Fruit fly (Drosophila melanogaster) whole organism, pupa: Measurements from ENCODE around the gene CG43731.

Source experiments
- CG10348 ChIP-seq: fragments of 200-800 bp; sonication (Bioruptor generic); IDR thresholded peaks from 2 replicates; pipeline ENCODE4 v1.3.6; 2022; ENCODE audit warnings: missing biosample characterization, missing genetic modification characterization
- CG12605 ChIP-seq: fragments of 200-800 bp; sonication (Bioruptor generic); IDR thresholded peaks from 2 replicates; pipeline ENCODE4 v1.3.6; 2022; ENCODE audit warnings: missing biosample characterization, missing genetic modification characterization
- CG13204 ChIP-seq: fragments of 200-800 bp; sonication (Bioruptor generic); optimal IDR thresholded peaks from 2 replicates; lab custom pipeline; 2018; ENCODE audit warnings: missing biosample characterization, mild to moderate bottlenecking, missing genetic modification characterization, moderate library complexity
- CG14655 ChIP-seq: fragments of 200-800 bp; sonication (Bioruptor generic); optimal IDR thresholded peaks from 3 replicates; lab custom pipeline; 2017; ENCODE audit warnings: mild to moderate bottlenecking, missing biosample characterization, missing genetic modification reagents, missing genetic modification characterization
- CG17806 ChIP-seq: fragments of 200-800 bp; sonication (Bioruptor generic); optimal IDR thresholded peaks from 2 replicates; lab custom pipeline; 2018; ENCODE audit warnings: missing biosample characterization, mild to moderate bottlenecking, missing genetic modification characterization, moderate library complexity
- CG34367 ChIP-seq: fragments of 200-800 bp; sonication (Bioruptor generic); optimal IDR thresholded peaks from 2 replicates; lab custom pipeline; 2018; ENCODE audit warnings: missing biosample characterization, mild to moderate bottlenecking, missing genetic modification characterization
- CG4496 ChIP-seq: fragments of 200-800 bp; sonication (Bioruptor generic); IDR thresholded peaks from 3 replicates; pipeline ENCODE4 v1.3.6; 2022; ENCODE audit warnings: missing biosample characterization, missing genetic modification characterization
- CG8159 ChIP-seq: fragments of 200-800 bp; sonication (Bioruptor generic); optimal IDR thresholded peaks from 3 replicates; lab custom pipeline; 2018; ENCODE audit warnings: missing biosample characterization, mild to moderate bottlenecking, missing genetic modification characterization, moderate library complexity
- CG8301 ChIP-seq: fragments of 200-800 bp; sonication (Bioruptor generic); optimal IDR thresholded peaks from 2 replicates; lab custom pipeline; 2018; ENCODE audit warnings: missing biosample characterization, mild to moderate bottlenecking, missing genetic modification characterization
- CG9948 ChIP-seq: fragments of 200-800 bp; sonication (Bioruptor generic); optimal IDR thresholded peaks from 2 replicates; lab custom pipeline; 2018; ENCODE audit warnings: missing biosample characterization, mild to moderate bottlenecking, missing genetic modification characterization, moderate library complexity
- D1 ChIP-seq: fragments of 200-800 bp; sonication (Bioruptor generic); optimal IDR thresholded peaks from 2 replicates; lab custom pipeline; 2018; ENCODE audit warnings: missing biosample characterization, mild to moderate bottlenecking, missing genetic modification characterization, moderate library complexity
- EcR ChIP-seq: fragments of 200-800 bp; sonication (Bioruptor generic); optimal IDR thresholded peaks from 3 replicates; lab custom pipeline; 2019; ENCODE audit warnings: missing biosample characterization, missing genetic modification characterization, mild to moderate bottlenecking, moderate library complexity, missing genetic modification reagents
- Ets98B ChIP-seq: fragments of 200-800 bp; sonication (Bioruptor generic); IDR thresholded peaks from 2 replicates; pipeline ENCODE4 v1.3.6; 2022; ENCODE audit warnings: missing biosample characterization, missing genetic modification characterization
- Pif1A ChIP-seq: fragments of 200-800 bp; sonication (Bioruptor generic); optimal IDR thresholded peaks from 3 replicates; lab custom pipeline; 2016; ENCODE audit warnings: missing biosample characterization, missing genetic modification characterization
- Pif1B ChIP-seq: fragments of 200-800 bp; sonication (Bioruptor generic); optimal IDR thresholded peaks from 3 replicates; lab custom pipeline; 2016; ENCODE audit warnings: missing biosample characterization, missing genetic modification characterization
- Snoo ChIP-seq: fragments of 200-800 bp; sonication (Bioruptor generic); optimal IDR thresholded peaks from 3 replicates; lab custom pipeline; 2017; ENCODE audit warnings: missing biosample characterization, mild to moderate bottlenecking, missing genetic modification characterization, inconsistent platforms
- fd96Ca ChIP-seq: fragments of 200-800 bp; sonication (Bioruptor generic); IDR thresholded peaks from 3 replicates; pipeline ENCODE4 v1.3.6; 2022; ENCODE audit warnings: missing biosample characterization, missing genetic modification characterization
- gl ChIP-seq: fragments of 200-800 bp; sonication (Bioruptor generic); optimal IDR thresholded peaks from 2 replicates; lab custom pipeline; 2018; ENCODE audit warnings: missing biosample characterization, mild to moderate bottlenecking, missing genetic modification characterization
- rn ChIP-seq: fragments of 200-800 bp; sonication (Bioruptor generic); IDR thresholded peaks from 2 replicates; pipeline ENCODE4 v1.3.6; 2022; ENCODE audit warnings: missing biosample characterization, missing genetic modification characterization

The CG43731 gene

DNA sequence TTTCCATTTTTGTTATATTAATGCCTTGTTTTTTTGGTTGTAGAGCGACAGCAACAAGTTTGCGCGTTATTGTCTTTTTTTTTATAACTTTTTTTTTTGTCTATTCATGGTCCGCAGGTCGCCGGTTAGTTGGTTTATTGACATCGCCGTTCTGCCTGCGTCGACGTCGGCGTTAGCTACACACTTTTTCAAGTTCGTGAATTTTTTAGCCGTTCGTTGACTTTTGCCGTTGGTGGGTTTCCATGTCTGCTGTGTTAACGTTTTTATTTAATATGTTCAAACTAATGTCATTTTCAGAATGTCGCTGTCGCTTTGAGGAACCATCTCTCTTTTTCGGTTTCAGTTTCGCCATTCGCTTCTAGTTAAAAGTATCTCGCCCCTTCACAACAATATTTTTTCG lies 44.8 kb downstream of the CG43731 start:
- TF ChIP-seq CG34367 (tag; lab: Kevin White, UChicago): no peak
- no peak for TF ChIP-seq gl (tag; lab: Kevin White, UChicago)
- TF ChIP-seq CG17806 (tag; lab: Kevin White, UChicago): no peak
- no peak for TF ChIP-seq CG8159 (tag; lab: Kevin White, UChicago)
- TF ChIP-seq CG8301 (tag; lab: Kevin White, UChicago): no peak
- no peak for TF ChIP-seq CG10348
- no peak for TF ChIP-seq EcR (GFP tag; lab: Kevin White, UChicago)
- no peak for TF ChIP-seq CG9948 (tag; lab: Kevin White, UChicago)
- no peak for TF ChIP-seq D1 (tag; lab: Kevin White, UChicago)
- TF ChIP-seq CG14655 (GFP tag; lab: Kevin White, UChicago): no peak
- TF ChIP-seq Snoo (tag; lab: Kevin White, UChicago): no peak
- TF ChIP-seq Pif1A (GFP tag; lab: Kevin White, UChicago): no peak
- no peak for TF ChIP-seq CG12605 (GFP tag; lab: Robert Waterston, UW)
- TF ChIP-seq CG4496 (GFP tag; lab: Robert Waterston, UW): no peak
- no peak for TF ChIP-seq Ets98B (GFP tag; lab: Robert Waterston, UW)
- no peak for TF ChIP-seq fd96Ca (GFP tag; lab: Robert Waterston, UW)
- no peak for TF ChIP-seq Pif1B (GFP tag; lab: Kevin White, UChicago)
- no peak for TF ChIP-seq CG13204 (GFP tag; lab: Kevin White, UChicago)
- TF ChIP-seq rn (GFP tag; lab: Robert Waterston, UW): no peak
